Fruit fly (Drosophila melanogaster): Measurements from ENCODE around the gene Nep2.

The Nep2 gene

dm6 chr3R:4738494-4739191, 7.0 kb upstream of the Nep2 start (continued):
- TF ChIP-seq CG3032 (tag; optimal IDR thresholded peaks at IDR 0.05), result no peak
- TF ChIP-seq Gug (GFP tag; IDR thresholded peaks at IDR 0.05), result no peak
- peak; percentile 39 for TF ChIP-seq CG10631 (GFP tag; optimal IDR thresholded peaks at IDR 0.05)
- peak; percentile 21 for TF ChIP-seq pdm3 (GFP tag; optimal IDR thresholded peaks at IDR 0.05)
- no peak for TF ChIP-seq vri (GFP tag; optimal IDR thresholded peaks at IDR 0.05)
- peak; percentile 49 for TF ChIP-seq achi (GFP tag; optimal IDR thresholded peaks at IDR 0.05)
- TF ChIP-seq CG16779 (tag; optimal IDR thresholded peaks at IDR 0.05), result no peak
- peak; percentile 33 for TF ChIP-seq CG6276 (GFP tag; optimal IDR thresholded peaks at IDR 0.05)
- TF ChIP-seq CG8319 (GFP tag; optimal IDR thresholded peaks at IDR 0.05), result no peak
- no peak for TF ChIP-seq Eip93F (GFP tag; optimal IDR thresholded peaks at IDR 0.05)
- TF ChIP-seq fd59A (GFP tag; optimal IDR thresholded peaks at IDR 0.05), result no peak
- TF ChIP-seq CG8119 (GFP tag; IDR thresholded peaks at IDR 0.05), result no peak
- peak; percentile 9 for TF ChIP-seq dsx (GFP tag; optimal IDR thresholded peaks at IDR 0.05; ENCODE audit: poor library complexity, severe bottlenecking)
- TF ChIP-seq CG3919 (GFP tag; optimal IDR thresholded peaks at IDR 0.05), result peak; percentile 32
- TF ChIP-seq net (GFP tag; optimal IDR thresholded peaks at IDR 0.05), result peak; percentile 58
- no peak for TF ChIP-seq eg (GFP tag; IDR thresholded peaks at IDR 0.05)
- no peak for TF ChIP-seq Ets96B (tag; optimal IDR thresholded peaks at IDR 0.05)
- TF ChIP-seq dac (GFP tag; optimal IDR thresholded peaks at IDR 0.05), result no peak
- TF ChIP-seq Ets21C (GFP tag; optimal IDR thresholded peaks at IDR 0.05), result no peak
- TF ChIP-seq OdsH (GFP tag; optimal IDR thresholded peaks at IDR 0.05), result peak; percentile 47
- TF ChIP-seq fd85E (GFP tag; optimal IDR thresholded peaks at IDR 0.05), result no peak
- TF ChIP-seq Eip78C (GFP tag), result peak; percentile 72
- TF ChIP-seq svp (GFP tag), result peak; percentile 81
- peak; percentile 3 for TF ChIP-seq topi (GFP tag; optimal IDR thresholded peaks at IDR 0.05)
- peak; percentile 1 for TF ChIP-seq CG9139 (GFP tag; optimal IDR thresholded peaks at IDR 0.05)
- no peak for TF ChIP-seq CG6854 (GFP tag; optimal IDR thresholded peaks at IDR 0.05)
- no peak for TF ChIP-seq CG11902 (GFP tag; optimal IDR thresholded peaks at IDR 0.05)
- peak; percentile 27 for TF ChIP-seq lz (GFP tag; optimal IDR thresholded peaks at IDR 0.05)
- peak; percentile 10 for TF ChIP-seq CG6792 (GFP tag; optimal IDR thresholded peaks at IDR 0.05)
- peak in 1 of 2 experiments; percentile 31 for TF ChIP-seq salr (GFP tag; optimal IDR thresholded peaks at IDR 0.05)
- no peak for TF ChIP-seq CG7368 (GFP tag; optimal IDR thresholded peaks at IDR 0.05)
- TF ChIP-seq Hr38 (GFP tag; optimal IDR thresholded peaks at IDR 0.05), result no peak

dm6 chr3R:4731006-4731405, 672 bp downstream of the Nep2 start:
- TF ChIP-seq CG15336 (GFP tag; IDR thresholded peaks at IDR 0.05), result 0 out of 2 replicates have a peak, but pooled peaks have one; percentile 27
- TF ChIP-seq Lpt (GFP tag; optimal IDR thresholded peaks at IDR 0.05), result peak; percentile 25
- TF ChIP-seq CG3032 (tag; optimal IDR thresholded peaks at IDR 0.05), result no peak
- peak; percentile 73 for TF ChIP-seq Eip78C (GFP tag)
- TF ChIP-seq Blimp-1 (GFP tag; optimal IDR thresholded peaks at IDR 0.05), result no peak
- TF ChIP-seq CG6276 (GFP tag; optimal IDR thresholded peaks at IDR 0.05), result peak; percentile 25
- TF ChIP-seq Hr4 (GFP tag; optimal IDR thresholded peaks at IDR 0.05), result peak; percentile 55
- peak; percentile 45; the same call in 2 of the 3 replicates for TF ChIP-seq CG8119 (GFP tag; IDR thresholded peaks at IDR 0.05)
- peak; percentile 2 for TF ChIP-seq achi (GFP tag; optimal IDR thresholded peaks at IDR 0.05)
- peak; percentile 19 for TF ChIP-seq dac (GFP tag; optimal IDR thresholded peaks at IDR 0.05)
- TF ChIP-seq CG6808 (GFP tag; optimal IDR thresholded peaks at IDR 0.05), result no peak
- no peak for TF ChIP-seq Ets96B (tag; optimal IDR thresholded peaks at IDR 0.05)
- peak; percentile 58 for TF ChIP-seq CG32006 (GFP tag; optimal IDR thresholded peaks at IDR 0.05)

dm6 chr3R:4728448-4728847, 3.2 kb downstream of the Nep2 start:
- TF ChIP-seq svp (GFP tag) (peak; percentile 27), Eip93F (GFP tag; optimal IDR thresholded peaks at IDR 0.05) (no peak), topi (GFP tag; optimal IDR thresholded peaks at IDR 0.05) (no peak)

Measured in whole organism, prepupa.